Worm (Caenorhabditis elegans): ENCODE results near the gene ckc-1.

DNA sequence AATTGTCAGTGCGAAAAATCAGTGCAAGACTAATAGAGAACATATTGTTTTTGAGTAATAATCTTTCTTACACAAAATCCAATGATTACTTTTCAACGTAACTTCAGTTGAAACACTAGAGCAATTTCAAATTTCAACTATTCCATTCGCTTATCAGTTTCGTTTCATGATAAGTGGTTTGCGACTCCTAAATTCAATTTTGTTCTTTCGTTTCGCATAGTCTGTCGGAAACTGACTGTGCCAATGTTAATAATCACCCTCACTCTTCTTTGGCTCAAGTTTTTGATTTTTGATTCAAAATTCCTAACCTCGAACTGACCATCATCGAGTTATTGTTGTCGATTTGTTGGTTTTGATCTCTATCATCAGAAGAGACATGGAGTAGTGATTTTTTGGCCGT is 27.7 kb upstream of the ckc-1 start:
- TF ChIP-seq tra-4 (tag; optimal IDR thresholded peaks at IDR 0.05) (no peak), aly-1 (tag; optimal IDR thresholded peaks at IDR 0.05) (no peak), ama-1 (optimal IDR thresholded peaks at IDR 0.05) (no peak), flt-1 (GFP tag; IDR thresholded peaks at IDR 0.05) (no peak), scrt-1 (GFP tag; IDR thresholded peaks at IDR 0.05) (no peak), hnd-1 (tag; optimal IDR thresholded peaks at IDR 0.05) (no peak)
